Worm (Caenorhabditis elegans) whole organism, young adult: ENCODE measurements around the gene cox-6B.
A peak's percentile ranks its signal among the peaks of the same experiment; 100 is the strongest.

Experiments used
- C06A6.2 ChIP-seq: fragments of 200-800 bp; sonication (Bioruptor generic); conservative IDR thresholded peaks from 2 replicates; pipeline ENCODE4 v1.3.6; 2022; ENCODE audit warnings: missing genetic modification characterization, missing compliant biosample characterization
- D2030.7 ChIP-seq: fragments of 200-800 bp; sonication (Bioruptor generic); IDR thresholded peaks from 2 replicates; pipeline ENCODE4 v1.3.6; 2022; ENCODE audit warnings: missing genetic modification reagents, missing genetic modification characterization, missing compliant biosample characterization
- F33H1.4 ChIP-seq: fragments of 200-800 bp; sonication (Bioruptor generic); IDR thresholded peaks from 2 replicates; pipeline ENCODE4 v1.3.6; 2022; ENCODE audit warnings: missing genetic modification reagents, missing genetic modification characterization, missing compliant biosample characterization
- F49E8.2 ChIP-seq: sonication (generic microtip); optimal IDR thresholded peaks from 3 replicates; lab custom pipeline; 2017; ENCODE audit warnings: missing genetic modification characterization, mild to moderate bottlenecking, missing compliant biosample characterization, antibody characterized with exemption, moderate library complexity; ENCODE audit not compliant: insufficient read depth
- K12H6.12 ChIP-seq: fragments of 200-800 bp; sonication (Bioruptor generic); optimal IDR thresholded peaks from 2 replicates; lab custom pipeline; 2018; ENCODE audit warnings: mild to moderate bottlenecking, missing genetic modification characterization, missing compliant biosample characterization
- T07F8.4 ChIP-seq: sonication (generic microtip); optimal IDR thresholded peaks from 2 replicates; lab custom pipeline; 2016; ENCODE audit warnings: mild to moderate bottlenecking, missing genetic modification characterization, moderate library complexity, missing compliant biosample characterization
- Y95B8A.8 ChIP-seq: fragments of 200-800 bp; sonication (Bioruptor generic); IDR thresholded peaks from 2 replicates; pipeline ENCODE4 v1.3.6; 2022; ENCODE audit warnings: missing genetic modification reagents, missing genetic modification characterization, missing compliant biosample characterization
- ZK185.1 ChIP-seq: sonication (generic microtip); optimal IDR thresholded peaks from 2 replicates; lab custom pipeline; 2016; ENCODE audit warnings: mild to moderate bottlenecking, missing genetic modification characterization, missing compliant biosample characterization; ENCODE audit not compliant: poor library complexity, severe bottlenecking
- akir-1 ChIP-seq: fragments of 200-800 bp; sonication (Bioruptor generic); optimal IDR thresholded peaks from 2 replicates; lab custom pipeline; 2018; ENCODE audit warnings: mild to moderate bottlenecking, missing genetic modification characterization, moderate library complexity, missing compliant biosample characterization
- aptf-3 ChIP-seq: fragments of 200-800 bp; sonication (Bioruptor generic); IDR thresholded peaks from 2 replicates; pipeline ENCODE4 v1.3.6; 2022; ENCODE audit warnings: missing genetic modification characterization, missing compliant biosample characterization
- attf-3 ChIP-seq: fragments of 200-800 bp; sonication (Bioruptor generic); conservative IDR thresholded peaks from 2 replicates; pipeline ENCODE4 v1.3.6; 2022; ENCODE audit warnings: missing genetic modification reagents, missing genetic modification characterization, missing compliant biosample characterization
- attf-5 ChIP-seq: fragments of 200-800 bp; sonication (Bioruptor generic); optimal IDR thresholded peaks from 2 replicates; lab custom pipeline; 2018; ENCODE audit warnings: mild to moderate bottlenecking, missing genetic modification characterization, missing compliant biosample characterization
- bed-2 ChIP-seq: fragments of 200-800 bp; sonication (Bioruptor generic); IDR thresholded peaks from 2 replicates; pipeline ENCODE4 v1.3.6; 2022; ENCODE audit warnings: missing genetic modification reagents, missing genetic modification characterization, missing compliant biosample characterization
- cebp-1 ChIP-seq, 2 experiments: fragments of 200-800 bp in 1 of 2; sonication (Bioruptor generic) in 1 of 2; sonication (generic microtip) in 1 of 2; IDR thresholded peaks in 1 of 2; optimal IDR thresholded peaks in 1 of 2; 2 replicates each; pipeline versions ENCODE4 v1.3.6 to Lab custom; 2017 to 2022; ENCODE audit warnings: missing compliant biosample characterization in 2 of 2, missing genetic modification characterization in 2 of 2, mild to moderate bottlenecking in 1 of 2, missing genetic modification reagents in 1 of 2, moderate library complexity in 1 of 2
- cebp-2 ChIP-seq: fragments of 200-800 bp; sonication (Bioruptor generic); IDR thresholded peaks from 2 replicates; pipeline ENCODE4 v1.3.6; 2022; ENCODE audit warnings: missing genetic modification characterization, missing compliant biosample characterization
- ceh-100 ChIP-seq: fragments of 200-800 bp; sonication (Bioruptor generic); IDR thresholded peaks from 2 replicates; pipeline ENCODE4 v1.3.6; 2022; ENCODE audit warnings: missing genetic modification reagents, missing genetic modification characterization, missing compliant biosample characterization
- ceh-58 ChIP-seq: fragments of 200-800 bp; sonication (Bioruptor generic); IDR thresholded peaks from 2 replicates; pipeline ENCODE4 v1.3.6; 2022; ENCODE audit warnings: missing genetic modification characterization, missing compliant biosample characterization
- dox-1 ChIP-seq: fragments of 200-800 bp; sonication (Bioruptor generic); IDR thresholded peaks from 2 replicates; pipeline ENCODE4 v1.3.6; 2022; ENCODE audit warnings: missing genetic modification reagents, missing genetic modification characterization, missing compliant biosample characterization
- dpl-1 ChIP-seq: fragments of 150-350 bp; optimal IDR thresholded peaks from 2 replicates; lab custom pipeline; 2014; ENCODE audit warnings: missing biosample characterization, missing genetic modification reagents, missing genetic modification characterization
- efl-1 ChIP-seq: fragments of 150-350 bp; optimal IDR thresholded peaks from 2 replicates; lab custom pipeline; 2014; ENCODE audit warnings: missing biosample characterization, missing genetic modification reagents, missing genetic modification characterization
- egl-44 ChIP-seq: fragments of 200-800 bp; sonication (Bioruptor generic); IDR thresholded peaks from 2 replicates; pipeline ENCODE4 v1.3.6; 2022; ENCODE audit warnings: missing genetic modification reagents, missing genetic modification characterization, missing compliant biosample characterization
- gei-17 ChIP-seq: fragments of 200-800 bp; sonication (Bioruptor generic); optimal IDR thresholded peaks from 2 replicates; lab custom pipeline; 2018; ENCODE audit warnings: mild to moderate bottlenecking, missing genetic modification characterization, missing compliant biosample characterization
- him-1 ChIP-seq: sonication (generic microtip); optimal IDR thresholded peaks from 2 replicates; lab custom pipeline; 2016; ENCODE audit warnings: missing genotype, missing genetic modification reagents, missing genetic modification characterization, missing compliant biosample characterization
- hlh-12 ChIP-seq: sonication (generic microtip); optimal IDR thresholded peaks from 2 replicates; lab custom pipeline; 2016; ENCODE audit warnings: missing genetic modification characterization, missing compliant biosample characterization
- hsf-1 ChIP-seq: fragments of 200-800 bp; sonication (Bioruptor generic); IDR thresholded peaks from 2 replicates; pipeline ENCODE4 v1.3.6; 2022; ENCODE audit warnings: missing genetic modification reagents, missing genetic modification characterization, missing compliant biosample characterization
- let-526 ChIP-seq: fragments of 200-800 bp; sonication (Bioruptor generic); IDR thresholded peaks from 2 replicates; pipeline ENCODE4 v1.3.6; 2022; ENCODE audit warnings: missing genetic modification reagents, missing genetic modification characterization, missing compliant biosample characterization
- lir-1 ChIP-seq: fragments of 200-800 bp; sonication (Bioruptor generic); conservative IDR thresholded peaks from 2 replicates; pipeline ENCODE4 v1.3.6; 2022; ENCODE audit warnings: missing genetic modification reagents, missing genetic modification characterization, missing compliant biosample characterization
- lsl-1 ChIP-seq: fragments of 200-800 bp; sonication (Bioruptor generic); optimal IDR thresholded peaks from 2 replicates; lab custom pipeline; 2018; ENCODE audit warnings: mild to moderate bottlenecking, missing genetic modification characterization, moderate library complexity, missing compliant biosample characterization
- madf-6 ChIP-seq: fragments of 200-800 bp; sonication (Bioruptor generic); IDR thresholded peaks from 2 replicates; pipeline ENCODE4 v1.3.6; 2022; ENCODE audit warnings: missing genetic modification reagents, missing genetic modification characterization, missing compliant biosample characterization
- madf-8 ChIP-seq: fragments of 200-800 bp; sonication (Bioruptor generic); conservative IDR thresholded peaks from 2 replicates; pipeline ENCODE4 v1.3.6; 2022; ENCODE audit warnings: missing genetic modification reagents, missing genetic modification characterization, missing compliant biosample characterization
- mcd-1 ChIP-seq: fragments of 200-800 bp; sonication (Bioruptor generic); IDR thresholded peaks from 2 replicates; pipeline ENCODE4 v1.3.6; 2022; ENCODE audit warnings: missing genetic modification reagents, missing genetic modification characterization, missing compliant biosample characterization
- nhr-120 ChIP-seq: fragments of 200-800 bp; sonication (Bioruptor generic); IDR thresholded peaks from 2 replicates; pipeline ENCODE4 v1.3.6; 2022; ENCODE audit warnings: missing genetic modification characterization, missing compliant biosample characterization
- nhr-90 ChIP-seq: sonication (generic microtip); optimal IDR thresholded peaks from 2 replicates; lab custom pipeline; 2016; ENCODE audit warnings: missing genotype, mild to moderate bottlenecking, missing genetic modification characterization, missing compliant biosample characterization
- pbrm-1 ChIP-seq: fragments of 200-800 bp; sonication (Bioruptor generic); IDR thresholded peaks from 2 replicates; pipeline ENCODE4 v1.3.6; 2022; ENCODE audit warnings: missing genetic modification reagents, missing genetic modification characterization, missing compliant biosample characterization
- pha-4 ChIP-seq: fragments of 150-350 bp; sonication (generic microtip); optimal IDR thresholded peaks from 2 replicates; lab custom pipeline; 2014; ENCODE audit warnings: missing biosample characterization, missing genetic modification reagents, missing genetic modification characterization
- rpc-1 ChIP-seq, 2 experiments: fragments of 150-350 bp in 1 of 2; sonication (generic microtip) in 1 of 2; optimal IDR thresholded peaks; 2 replicates each; lab custom pipeline; 2014 to 2018; ENCODE audit warnings: missing biosample characterization in 1 of 2, missing genetic modification characterization in 1 of 2, missing genetic modification reagents in 1 of 2, missing genotype in 1 of 2
- snpc-1.1 ChIP-seq: sonication (generic microtip); optimal IDR thresholded peaks from 2 replicates; lab custom pipeline; 2017; ENCODE audit warnings: missing genetic modification characterization, mild to moderate bottlenecking, missing compliant biosample characterization, antibody characterized with exemption, moderate library complexity, missing genotype, missing genetic modification reagents; ENCODE audit not compliant: insufficient read depth
- snpc-1.3 ChIP-seq: sonication (generic microtip); optimal IDR thresholded peaks from 2 replicates; lab custom pipeline; 2017; ENCODE audit warnings: missing genetic modification characterization, mild to moderate bottlenecking, missing compliant biosample characterization, antibody characterized with exemption, moderate library complexity, missing genotype, missing genetic modification reagents; ENCODE audit not compliant: insufficient read depth
- snpc-3.4 ChIP-seq: sonication (generic microtip); optimal IDR thresholded peaks from 2 replicates; lab custom pipeline; 2017; ENCODE audit warnings: missing genetic modification characterization, mild to moderate bottlenecking, missing compliant biosample characterization, antibody characterized with exemption, moderate library complexity, missing genotype, missing genetic modification reagents
- sptf-2 ChIP-seq: fragments of 200-800 bp; sonication (Bioruptor generic); optimal IDR thresholded peaks from 2 replicates; lab custom pipeline; 2018; ENCODE audit warnings: mild to moderate bottlenecking, missing genetic modification characterization, missing compliant biosample characterization
- tbp1 ChIP-seq: fragments of 200-800 bp; sonication (Bioruptor generic); optimal IDR thresholded peaks from 2 replicates; lab custom pipeline; 2018; ENCODE audit warnings: mild to moderate bottlenecking, missing genetic modification characterization, missing compliant biosample characterization
- xnd-1 ChIP-seq: sonication (generic microtip); optimal IDR thresholded peaks from 2 replicates; lab custom pipeline; 2016; ENCODE audit warnings: missing genotype, missing genetic modification reagents, missing genetic modification characterization, missing compliant biosample characterization
- zfh-2 ChIP-seq: fragments of 200-800 bp; sonication (Bioruptor generic); conservative IDR thresholded peaks from 2 replicates; pipeline ENCODE4 v1.3.6; 2022; ENCODE audit warnings: missing genetic modification reagents, missing genetic modification characterization, missing compliant biosample characterization
- zim-3 ChIP-seq: sonication (generic microtip); optimal IDR thresholded peaks from 2 replicates; lab custom pipeline; 2017; ENCODE audit warnings: mild to moderate bottlenecking, missing genetic modification characterization, moderate library complexity, missing compliant biosample characterization
- ztf-28 ChIP-seq: fragments of 200-800 bp; sonication (Bioruptor generic); IDR thresholded peaks from 2 replicates; pipeline ENCODE4 v1.3.6; 2022; ENCODE audit warnings: missing genetic modification reagents, missing genetic modification characterization, missing compliant biosample characterization

The cox-6B gene

DNA sequence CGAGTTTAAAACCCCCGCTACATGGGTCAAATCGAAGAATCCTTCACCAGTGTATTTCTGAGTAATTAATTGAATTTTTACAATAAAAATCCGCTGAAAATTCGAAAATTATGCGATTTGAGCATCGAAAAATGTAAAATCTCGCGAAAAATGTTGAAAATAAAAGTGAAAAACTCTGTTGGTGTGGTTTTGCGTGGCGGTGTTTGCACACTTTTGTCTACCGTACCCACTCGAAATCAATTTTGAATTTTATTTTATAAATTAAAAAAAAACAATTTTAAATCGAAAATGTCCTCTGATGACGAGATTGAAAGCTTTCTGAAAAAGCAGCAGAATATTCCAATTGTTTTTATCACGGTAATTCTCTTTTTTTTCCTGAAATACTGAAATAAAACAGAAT is 81.3 kb downstream of the cox-6B start, which contains the start of gene Y71H2AM.6 (continued):
- TF ChIP-seq snpc-3.4 (tag; lab: Kevin White, UChicago) (no peak), madf-6 (peak; percentile 57; the same call in 1 of the 2 replicates), attf-3 (GFP tag; lab: Robert Waterston, UW) (no peak), F33H1.4 (GFP tag; lab: Robert Waterston, UW) (peak; percentile 48)

DNA sequence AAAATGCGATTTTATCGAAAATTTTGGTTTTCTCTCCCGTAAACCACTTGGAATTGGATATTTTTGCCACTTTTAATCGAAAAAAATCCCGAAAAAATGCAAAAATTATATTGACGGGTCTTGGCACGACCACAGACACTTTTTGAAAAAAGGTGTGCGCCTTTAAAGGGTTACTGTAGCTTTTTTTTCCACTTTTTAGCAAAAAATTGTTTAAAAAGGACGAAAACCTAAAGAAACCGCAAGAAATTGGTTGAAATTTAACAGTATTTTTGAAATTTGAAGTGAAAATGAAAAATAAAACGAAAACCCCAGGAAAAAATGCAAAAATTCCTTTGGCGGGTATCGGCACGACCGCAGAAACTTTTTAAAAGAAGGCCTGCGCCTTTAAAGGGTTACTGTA is 82.4 kb downstream of the cox-6B start:
- TF ChIP-seq efl-1 (peak; percentile 51), cebp-1 (GFP tag; IDR thresholded peaks at IDR 0.05; lab: Robert Waterston, UW) (no peak), cebp-1 (tag; optimal IDR thresholded peaks at IDR 0.05; lab: Kevin White, UChicago) (no peak), ceh-58 (no peak), gei-17 (no peak), madf-8 (GFP tag; lab: Robert Waterston, UW) (peak; percentile 50), zim-3 (tag; lab: Kevin White, UChicago) (no peak), xnd-1 (tag; lab: Kevin White, UChicago) (peak; percentile 87), snpc-1.1 (tag; lab: Kevin White, UChicago) (no peak), lsl-1 (GFP tag; lab: Kevin White, UChicago) (peak; percentile 98), K12H6.12 (no peak), dpl-1 (GFP tag; lab: Kevin White, UChicago) (no peak), tbp1 (GFP tag; lab: Kevin White, UChicago) (peak; percentile 21), lir-1 (GFP tag; lab: Robert Waterston, UW) (no peak), rpc-1 (optimal IDR thresholded peaks at IDR 0.05; lab: Kevin White, UChicago) (no peak), rpc-1 (tag; optimal IDR thresholded peaks at IDR 0.05; lab: Kevin White, UChicago) (no peak), madf-6 (peak; percentile 84; the same call in 1 of the 2 replicates), zfh-2 (GFP tag; lab: Robert Waterston, UW) (no peak), nhr-120 (GFP tag; lab: Robert Waterston, UW) (no peak), pbrm-1 (peak; percentile 9; the same call in 1 of the 2 replicates), D2030.7 (GFP tag; lab: Robert Waterston, UW) (peak; percentile 45; the same call in 1 of the 2 replicates), hsf-1 (GFP tag; lab: Robert Waterston, UW) (no peak), nhr-90 (tag; lab: Kevin White, UChicago) (no peak), mcd-1 (peak; percentile 30; the same call in 1 of the 2 replicates), him-1 (tag; lab: Kevin White, UChicago) (peak; percentile 24), F33H1.4 (GFP tag; lab: Robert Waterston, UW) (peak; percentile 80), egl-44 (GFP tag; lab: Robert Waterston, UW) (no peak), dox-1 (GFP tag; lab: Robert Waterston, UW) (no peak)
- TF ChIP-seq, all 124 proteins: peak for 11

DNA sequence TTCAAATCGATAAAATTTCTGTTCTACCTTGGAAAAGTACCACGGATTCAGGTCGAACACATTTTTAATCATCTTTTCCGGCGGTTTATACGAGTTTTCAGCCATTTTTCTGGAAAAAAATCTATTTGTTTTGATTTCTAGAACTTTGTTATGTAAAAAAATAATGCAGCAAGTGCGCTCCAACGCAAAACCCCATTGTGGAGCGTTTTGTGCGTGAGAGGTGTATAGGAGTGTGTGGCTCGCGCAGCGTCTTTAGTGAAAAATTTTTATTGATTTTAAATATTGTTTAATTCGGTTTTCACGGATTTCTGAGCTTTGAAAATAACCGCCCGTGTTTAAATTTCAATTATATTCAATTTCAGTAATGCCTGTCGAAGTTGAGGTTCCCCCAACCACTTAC is 86.4 kb downstream of the cox-6B start, which contains the start of gene Y71H2AM.20:
Gene Y71H2AM.20, minus strand, starts transcription at position 109 of the 400 bp plus-strand sequence.
- TF ChIP-seq akir-1 (GFP tag; lab: Kevin White, UChicago) (no peak), attf-5 (GFP tag; lab: Kevin White, UChicago) (peak; percentile 100), T07F8.4 (tag; lab: Kevin White, UChicago) (peak; percentile 45), C06A6.2 (GFP tag; lab: Robert Waterston, UW) (0 out of 2 replicates have a peak, but pooled peaks have one; percentile 24), ztf-28 (peak; percentile 82; the same call in 1 of the 2 replicates), let-526 (GFP tag; lab: Robert Waterston, UW) (peak; percentile 74; the same call in 1 of the 2 replicates), hsf-1 (GFP tag; lab: Robert Waterston, UW) (peak; percentile 76; the same call in 1 of the 2 replicates), F49E8.2 (peak; percentile 85), sptf-2 (no peak), ceh-100 (GFP tag; lab: Robert Waterston, UW) (peak; percentile 70), cebp-2 (GFP tag; lab: Robert Waterston, UW) (no peak), Y95B8A.8 (peak; percentile 94), aptf-3 (GFP tag; lab: Robert Waterston, UW) (no peak), bed-2 (GFP tag; lab: Robert Waterston, UW) (no peak), hlh-12 (tag; lab: Kevin White, UChicago) (no peak), pha-4 (tag; lab: Kevin White, UChicago) (peak; percentile 97), snpc-1.3 (tag; lab: Kevin White, UChicago) (peak; percentile 95), tbp1 (GFP tag; lab: Kevin White, UChicago) (peak; percentile 77), ZK185.1 (tag; lab: Kevin White, UChicago) (peak; percentile 93)
